Worm (Caenorhabditis elegans): ENCODE measurements around the gene fbxa-60.

ce11 chrIII:909540-909939, 36.6 kb downstream of the fbxa-60 start, which contains the start of gene crls-1:
- no peak for TF ChIP-seq W03F9.2 (tag; optimal IDR thresholded peaks at IDR 0.05)
- no peak for TF ChIP-seq dao-5 (tag; optimal IDR thresholded peaks at IDR 0.05)

Data from whole organism, L4/young adult.